Fruit fly (Drosophila melanogaster) S2 (cell line): ENCODE results near the gene Ir94e.

Source experiments
- CG8478 ChIP-seq: fragments of >200 bp; optimal IDR thresholded peaks from 2 replicates; lab custom pipeline; 2018
- CTCF ChIP-seq, 2 experiments: fragments of >200 bp; optimal IDR thresholded peaks; 2 replicates each; lab custom pipeline; 2018

- TF ChIP-seq CG8478 (no peak), CTCF (optimal IDR thresholded peaks at IDR 0.05; lab: Kevin White, UChicago) (no peak)
Observed at dm6 chr3R:23365028-23365427, 40.3 kb upstream of the Ir94e start.
